Fruit fly (Drosophila melanogaster) S2 (cell line): ENCODE measurements around the gene Dbct.

Source experiments
- CG8478 ChIP-seq: fragments of >200 bp; optimal IDR thresholded peaks from 2 replicates; lab custom pipeline; 2018
- CTCF ChIP-seq, 2 experiments: fragments of >200 bp; optimal IDR thresholded peaks; 2 replicates each; lab custom pipeline; 2018

DNA sequence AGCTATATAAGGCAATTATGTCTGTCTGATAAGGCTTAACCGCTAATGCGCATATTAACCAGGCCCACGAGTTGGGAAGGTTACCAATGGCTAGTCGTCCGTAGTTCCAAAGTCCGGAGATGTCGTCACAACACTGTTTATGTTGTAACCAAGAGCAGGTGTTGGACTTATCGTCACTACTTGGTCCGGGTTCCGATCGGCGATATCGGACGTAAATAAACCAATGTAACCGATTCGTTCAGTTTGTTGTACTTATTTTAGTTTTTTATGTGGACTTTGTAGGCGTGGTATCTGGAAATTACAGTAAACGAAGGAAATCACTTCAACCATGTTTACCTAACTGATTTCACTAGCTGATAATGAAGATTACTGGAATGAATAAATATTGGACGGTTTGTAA lies 7.5 kb upstream of the Dbct start:
- no peak for TF ChIP-seq CTCF (optimal IDR thresholded peaks at IDR 0.05; lab: Kevin White, UChicago)
- TF ChIP-seq CG8478 (lab: Kevin White, UChicago): no peak
